Fruit fly (Drosophila melanogaster) whole organism, embryonic: ENCODE measurements around the gene dpr7.

Experiments used
- B-H1 ChIP-seq: fragments of 200-800 bp; sonication (Bioruptor generic); IDR thresholded peaks from 3 replicates; pipeline ENCODE4 v1.3.6; 2022; ENCODE audit warnings: missing biosample characterization, missing genetic modification characterization
- CG10654 ChIP-seq: fragments of 200-800 bp; sonication (Bioruptor generic); optimal IDR thresholded peaks from 2 replicates; lab custom pipeline; 2016; ENCODE audit warnings: missing biosample characterization, missing genetic modification characterization
- CG11560 ChIP-seq: fragments of 200-800 bp; sonication (Bioruptor generic); IDR thresholded peaks from 3 replicates; pipeline ENCODE4 v1.3.6; 2022; ENCODE audit warnings: missing biosample characterization, missing genetic modification characterization
- CG11723 ChIP-seq: fragments of 200-800 bp; sonication (Bioruptor generic); optimal IDR thresholded peaks from 2 replicates; lab custom pipeline; 2017; ENCODE audit warnings: missing biosample characterization, mild to moderate bottlenecking, missing genetic modification characterization
- CG17829 ChIP-seq: fragments of 200-800 bp; optimal IDR thresholded peaks from 2 replicates; lab custom pipeline; 2019; ENCODE audit warnings: missing biosample characterization, mild to moderate bottlenecking, missing genetic modification characterization, moderate library complexity
- CG3995 ChIP-seq: fragments of 200-800 bp; sonication (Bioruptor generic); optimal IDR thresholded peaks from 3 replicates; lab custom pipeline; 2016; ENCODE audit warnings: missing biosample characterization, missing genetic modification characterization
- CG43689 ChIP-seq: fragments of 200-800 bp; sonication (Bioruptor generic); IDR thresholded peaks from 2 replicates; pipeline ENCODE4 v1.3.6; 2022; ENCODE audit warnings: missing biosample characterization, missing genetic modification characterization
- CG4617 ChIP-seq: fragments of 200-800 bp; sonication (Bioruptor generic); optimal IDR thresholded peaks from 3 replicates; lab custom pipeline; 2016; ENCODE audit warnings: missing biosample characterization, missing genetic modification characterization, borderline replicate concordance
- CG6272 ChIP-seq: fragments of 200-800 bp; sonication (Bioruptor generic); IDR thresholded peaks from 2 replicates; pipeline ENCODE4 v1.3.6; 2022; ENCODE audit warnings: missing biosample characterization, missing genetic modification characterization
- CG7357 ChIP-seq: fragments of 200-800 bp; sonication (Bioruptor generic); IDR thresholded peaks from 3 replicates; pipeline ENCODE4 v1.3.6; 2022; ENCODE audit warnings: missing biosample characterization, missing genetic modification characterization
- CG8290 ChIP-seq, 3 experiments: fragments of 200-800 bp; sonication (Bioruptor generic); optimal IDR thresholded peaks; 2 replicates each; lab custom pipeline; 2016 to 2019; ENCODE audit warnings: missing biosample characterization in 3 of 3, missing genetic modification characterization in 3 of 3, mild to moderate bottlenecking in 2 of 3, moderate library complexity in 1 of 3
- CG8388 ChIP-seq: fragments of 200-800 bp; sonication (Bioruptor generic); optimal IDR thresholded peaks from 2 replicates; lab custom pipeline; 2019; ENCODE audit warnings: missing biosample characterization, mild to moderate bottlenecking, missing genetic modification characterization, moderate library complexity
- Dfd ChIP-seq, 2 experiments: fragments of >200 bp; optimal IDR thresholded peaks; 2 replicates each; lab custom pipeline; 2017; ENCODE audit warnings: missing biosample characterization in 2 of 2, missing genetic modification characterization in 2 of 2
- Ets65A ChIP-seq: fragments of 200-800 bp; sonication (Bioruptor generic); peaks from one replicate; lab custom pipeline; 2016; ENCODE audit warnings: missing biosample characterization, missing genetic modification characterization
- Ets97D ChIP-seq: fragments of 200-800 bp; sonication (Bioruptor generic); optimal IDR thresholded peaks from 3 replicates; lab custom pipeline; 2016; ENCODE audit warnings: missing biosample characterization, missing genetic modification characterization
- Hmx ChIP-seq: fragments of 200-800 bp; sonication (Bioruptor generic); optimal IDR thresholded peaks from 2 replicates; lab custom pipeline; 2016; ENCODE audit warnings: missing biosample characterization, missing genetic modification characterization
- Hr51 ChIP-seq, 2 experiments: fragments of 200-800 bp; sonication (Bioruptor generic); optimal IDR thresholded peaks; 2 replicates in 1 of 2; 3 replicates in 1 of 2; lab custom pipeline; 2016 to 2018; ENCODE audit warnings: missing biosample characterization in 2 of 2, missing genetic modification characterization in 2 of 2, mild to moderate bottlenecking in 1 of 2, moderate library complexity in 1 of 2
- Hr78 ChIP-seq, 2 experiments: fragments of 200-800 bp in 1 of 2; fragments of >200 bp in 1 of 2; sonication (Bioruptor generic) in 1 of 2; optimal IDR thresholded peaks; 2 replicates each; lab custom pipeline; 2017 to 2019; ENCODE audit warnings: missing biosample characterization in 2 of 2, missing genetic modification characterization in 2 of 2, mild to moderate bottlenecking in 1 of 2, moderate library complexity in 1 of 2
- Kr ChIP-seq: fragments of 200-800 bp; sonication (Bioruptor generic); optimal IDR thresholded peaks from 2 replicates; lab custom pipeline; 2017; ENCODE audit warnings: missing biosample characterization, mild to moderate bottlenecking, missing genetic modification characterization
- Oli ChIP-seq: fragments of 200-800 bp; sonication (Bioruptor generic); optimal IDR thresholded peaks from 2 replicates; lab custom pipeline; 2018; ENCODE audit warnings: missing biosample characterization, mild to moderate bottlenecking, missing genetic modification characterization, moderate library complexity
- Pdp1 ChIP-seq, 2 experiments: fragments of 200-800 bp; sonication (Bioruptor generic); optimal IDR thresholded peaks; 3 replicates each; lab custom pipeline; 2016; ENCODE audit warnings: missing biosample characterization in 2 of 2, missing genetic modification characterization in 2 of 2, mild to moderate bottlenecking in 1 of 2, moderate library complexity in 1 of 2
- Sin3A ChIP-seq: fragments of >200 bp; optimal IDR thresholded peaks from 2 replicates; lab custom pipeline; 2018
- Sry-δ ChIP-seq: fragments of 200-800 bp; sonication (Bioruptor generic); optimal IDR thresholded peaks from 2 replicates; lab custom pipeline; 2016; ENCODE audit warnings: missing biosample characterization, missing genetic modification characterization
- YL-1 ChIP-seq: fragments of 200-800 bp; sonication (Bioruptor generic); optimal IDR thresholded peaks from 3 replicates; lab custom pipeline; 2017; ENCODE audit warnings: missing biosample characterization, mild to moderate bottlenecking, missing genetic modification characterization
- bbx ChIP-seq: fragments of 200-800 bp; sonication (Bioruptor generic); IDR thresholded peaks from 2 replicates; pipeline ENCODE4 v1.3.6; 2022; ENCODE audit warnings: missing biosample characterization, missing genetic modification characterization; ENCODE audit not compliant: partially characterized antibody
- dm ChIP-seq: fragments of 200-800 bp; sonication (Bioruptor generic); optimal IDR thresholded peaks from 3 replicates; lab custom pipeline; 2016; ENCODE audit warnings: missing biosample characterization, missing genetic modification characterization
- eve ChIP-seq, 2 experiments: fragments of >200 bp; optimal IDR thresholded peaks; 2 replicates each; lab custom pipeline; 2017; ENCODE audit warnings: missing biosample characterization in 2 of 2, missing genetic modification characterization in 2 of 2
- gce ChIP-seq: fragments of 200-800 bp; sonication (Bioruptor generic); IDR thresholded peaks from 3 replicates; pipeline ENCODE4 v1.3.6; 2022; ENCODE audit warnings: missing biosample characterization, missing genetic modification characterization
- gsb-n ChIP-seq: fragments of 200-800 bp; sonication (Bioruptor generic); optimal IDR thresholded peaks from 3 replicates; lab custom pipeline; 2018; ENCODE audit warnings: missing biosample characterization, mild to moderate bottlenecking, missing genetic modification characterization
- hb ChIP-seq: fragments of 200-800 bp; sonication (Bioruptor generic); IDR thresholded peaks from 3 replicates; pipeline ENCODE4 v1.3.6; 2022; ENCODE audit warnings: missing biosample characterization, missing genetic modification characterization; ENCODE audit not compliant: partially characterized antibody
- lbe ChIP-seq: fragments of 200-800 bp; sonication (Bioruptor generic); optimal IDR thresholded peaks from 2 replicates; lab custom pipeline; 2016; ENCODE audit warnings: missing biosample characterization, mild to moderate bottlenecking, missing genetic modification characterization
- mirr ChIP-seq: fragments of 200-800 bp; sonication (Bioruptor generic); optimal IDR thresholded peaks from 3 replicates; lab custom pipeline; 2018; ENCODE audit warnings: missing biosample characterization, mild to moderate bottlenecking, missing genetic modification characterization
- nau ChIP-seq: fragments of 200-800 bp; sonication (Bioruptor generic); optimal IDR thresholded peaks from 3 replicates; lab custom pipeline; 2017; ENCODE audit warnings: missing biosample characterization, mild to moderate bottlenecking, missing genetic modification characterization, missing genetic modification reagents
- nmo ChIP-seq: fragments of 200-800 bp; sonication (Bioruptor generic); optimal IDR thresholded peaks from 2 replicates; lab custom pipeline; 2018; ENCODE audit warnings: missing biosample characterization, mild to moderate bottlenecking, missing genetic modification characterization, moderate library complexity
- org-1 ChIP-seq: fragments of 200-800 bp; sonication (Bioruptor generic); optimal IDR thresholded peaks from 2 replicates; lab custom pipeline; 2017; ENCODE audit warnings: missing biosample characterization, missing genetic modification characterization
- pfk ChIP-seq: fragments of 200-800 bp; sonication (Bioruptor generic); optimal IDR thresholded peaks from 2 replicates; lab custom pipeline; 2018; ENCODE audit warnings: missing biosample characterization, mild to moderate bottlenecking, missing genetic modification characterization, moderate library complexity
- sc ChIP-seq, 3 experiments: fragments of >200 bp in 2 of 3; fragments of 200-800 bp in 1 of 3; sonication (Bioruptor generic) in 1 of 3; optimal IDR thresholded peaks; 2 replicates in 2 of 3; 3 replicates in 1 of 3; lab custom pipeline; 2017; ENCODE audit warnings: mild to moderate bottlenecking in 1 of 3, missing biosample characterization in 1 of 3, missing genetic modification characterization in 1 of 3, missing genetic modification reagents in 1 of 3
- seq ChIP-seq: fragments of 200-800 bp; sonication (Bioruptor generic); IDR thresholded peaks from 2 replicates; pipeline ENCODE4 v1.3.6; 2022; ENCODE audit warnings: missing biosample characterization, missing genetic modification characterization
- ssp ChIP-seq: fragments of 200-800 bp; sonication (Bioruptor generic); IDR thresholded peaks from 2 replicates; pipeline ENCODE4 v1.3.6; 2022; ENCODE audit warnings: missing biosample characterization, missing genetic modification characterization
- twi ChIP-seq: fragments of 200-800 bp; optimal IDR thresholded peaks from 2 replicates; lab custom pipeline; 2019; ENCODE audit warnings: missing biosample characterization, mild to moderate bottlenecking, missing genetic modification characterization, moderate library complexity

The dpr7 gene

DNA sequence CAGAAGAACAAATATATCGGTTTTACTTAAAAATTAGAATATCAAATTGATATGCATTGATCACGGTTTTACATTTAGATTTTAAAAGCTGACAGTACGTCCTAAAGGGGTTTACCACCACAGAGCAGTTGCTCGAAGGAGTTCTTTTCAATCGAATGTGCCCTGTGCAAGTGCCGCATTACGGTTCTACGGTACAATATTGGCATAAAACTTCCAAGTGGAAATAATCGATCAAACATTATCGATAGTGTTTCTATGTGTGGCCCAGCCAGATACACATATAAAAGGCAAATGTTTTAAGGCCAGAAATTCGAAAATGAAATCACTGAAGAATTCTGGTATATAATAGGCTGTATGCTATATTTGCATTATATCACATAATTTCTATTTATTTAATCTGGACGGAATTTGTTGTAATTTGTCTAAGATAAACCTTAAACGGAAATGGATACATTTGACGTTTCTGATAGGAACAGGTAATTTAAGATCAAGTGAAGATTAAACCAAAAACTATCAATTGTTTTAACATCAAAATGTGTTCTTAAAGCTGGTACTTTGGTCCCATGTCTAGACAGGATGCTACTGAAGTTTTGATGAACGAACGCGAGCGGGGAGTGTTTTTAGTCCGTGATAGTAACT, 43.0 kb downstream of the dpr7 start, which contains the start of gene Crk (continued):
- TF ChIP-seq nmo (GFP tag; lab: Kevin White, UChicago) (no peak), hb (no peak), eve (GFP tag; optimal IDR thresholded peaks at IDR 0.05; lab: Kevin White, UChicago) (peak in 1 of 2 experiments; percentile 69), CG10654 (GFP tag; lab: Kevin White, UChicago) (no peak), Hr78 (GFP tag; optimal IDR thresholded peaks at IDR 0.05; lab: Kevin White, UChicago) (peak in 1 of 2 experiments; percentile 14), YL-1 (GFP tag; lab: Kevin White, UChicago) (peak; percentile 47), seq (GFP tag; lab: Robert Waterston, UW) (no peak), Ets65A (GFP tag; lab: Kevin White, UChicago) (peak; percentile 88), CG43689 (GFP tag; lab: Robert Waterston, UW) (no peak), CG7357 (peak; percentile 98), CG3995 (peak; percentile 32), bbx (GFP tag; lab: Robert Waterston, UW) (no peak; the same call in 1 of the 2 replicates), CG11560 (tag; lab: Robert Waterston, UW) (no peak), Pdp1 (GFP tag; optimal IDR thresholded peaks at IDR 0.05; lab: Kevin White, UChicago) (peak in 1 of 2 experiments; percentile 12), Sin3A (lab: Kevin White, UChicago) (peak; percentile 10), Ets97D (GFP tag; lab: Kevin White, UChicago) (peak; percentile 68), CG17829 (tag; lab: Kevin White, UChicago) (no peak), mirr (GFP tag; lab: Kevin White, UChicago) (no peak), Kr (no peak), lbe (peak; percentile 28), gsb-n (tag; lab: Kevin White, UChicago) (no peak), Hr51 (GFP tag; optimal IDR thresholded peaks at IDR 0.05; lab: Kevin White, UChicago) (no peak), pfk (GFP tag; lab: Kevin White, UChicago) (peak; percentile 82), Sry-δ (peak; percentile 74), B-H1 (GFP tag; lab: Robert Waterston, UW) (no peak), nau (GFP tag; lab: Kevin White, UChicago) (peak; percentile 45), Hmx (no peak), CG8290 (GFP tag; optimal IDR thresholded peaks at IDR 0.05; lab: Kevin White, UChicago) (peak; percentile 69), CG8290 (tag; optimal IDR thresholded peaks at IDR 0.05; lab: Kevin White, UChicago) (peak; percentile 48 to 89), gce (GFP tag; lab: Robert Waterston, UW) (no peak), org-1 (GFP tag; lab: Kevin White, UChicago) (no peak), Oli (tag; lab: Kevin White, UChicago) (no peak), CG6272 (no peak), CG4617 (GFP tag; lab: Kevin White, UChicago) (peak; percentile 87), CG11723 (GFP tag; lab: Kevin White, UChicago) (peak; percentile 98), sc (optimal IDR thresholded peaks at IDR 0.05; lab: Kevin White, UChicago) (no peak), sc (GFP tag; optimal IDR thresholded peaks at IDR 0.05; lab: Kevin White, UChicago) (no peak), ssp (peak; percentile 100), twi (tag; lab: Kevin White, UChicago) (no peak), CG8388 (GFP tag; lab: Kevin White, UChicago) (no peak), Dfd (GFP tag; optimal IDR thresholded peaks at IDR 0.05; lab: Kevin White, UChicago) (peak in 1 of 2 experiments; percentile 69), dm (no peak)
- TF ChIP-seq, all 482 proteins: peak for 51
